Fruit fly (Drosophila melanogaster): ENCODE data around the gene CG1227.

dm6 chr3R:7282244-7282890, 32.8 kb upstream of the CG1227 start:
- no peak for TF ChIP-seq CG8301 (tag; optimal IDR thresholded peaks at IDR 0.05)
- TF ChIP-seq CG14655 (GFP tag; optimal IDR thresholded peaks at IDR 0.05), result peak; percentile 22
- TF ChIP-seq CG32121 (GFP tag; IDR thresholded peaks at IDR 0.05), result no peak
- TF ChIP-seq fd96Ca (GFP tag; IDR thresholded peaks at IDR 0.05), result 0 out of 3 replicates have a peak, but pooled peaks have one; percentile 20
- no peak; the same call in 1 of the 2 replicates for TF ChIP-seq rn (GFP tag; IDR thresholded peaks at IDR 0.05)
